Worm (Caenorhabditis elegans) whole organism, L3 larva: Measurements from ENCODE around the gene F01F1.15.
A peak's percentile ranks its signal among the peaks of the same experiment; 100 is the strongest.

ENCODE experiments used
- aly-2 ChIP-seq: fragments of 150-350 bp; optimal IDR thresholded peaks from 2 replicates; lab custom pipeline; 2014; ENCODE audit warnings: missing biosample characterization, missing genetic modification characterization
- ama-1 ChIP-seq: fragments of 150-350 bp; optimal IDR thresholded peaks from 2 replicates; lab custom pipeline; 2018
- ceh-28 ChIP-seq: fragments of 150-350 bp; optimal IDR thresholded peaks from 2 replicates; lab custom pipeline; 2014; ENCODE audit warnings: missing biosample characterization, missing genetic modification reagents, missing genetic modification characterization
- ceh-82 ChIP-seq: fragments of 150-350 bp; optimal IDR thresholded peaks from 2 replicates; lab custom pipeline; 2014; ENCODE audit warnings: missing biosample characterization, missing genetic modification characterization
- ceh-9 ChIP-seq: sonication (generic microtip); optimal IDR thresholded peaks from 2 replicates; lab custom pipeline; 2018; ENCODE audit warnings: missing biosample characterization, missing genetic modification characterization
- daf-12 ChIP-seq: fragments of 150-350 bp; optimal IDR thresholded peaks from 2 replicates; lab custom pipeline; 2014; ENCODE audit warnings: missing biosample characterization, missing genetic modification reagents, missing genetic modification characterization
- egl-5 ChIP-seq: fragments of 150-350 bp; optimal IDR thresholded peaks from 2 replicates; lab custom pipeline; 2017; ENCODE audit warnings: missing biosample characterization, missing genetic modification reagents, missing genetic modification characterization, inconsistent platforms
- elt-2 ChIP-seq: sonication (generic microtip); optimal IDR thresholded peaks from 2 replicates; lab custom pipeline; 2016; ENCODE audit warnings: missing genetic modification reagents, mild to moderate bottlenecking, missing genetic modification characterization, missing compliant biosample characterization
- elt-3 ChIP-seq, 3 experiments: fragments of 150-350 bp in 1 of 3; sonication (generic microtip) in 2 of 3; optimal IDR thresholded peaks; 2 replicates in 2 of 3; 4 replicates in 1 of 3; lab custom pipeline; 2014 to 2017; ENCODE audit warnings: missing biosample characterization in 3 of 3, missing genetic modification characterization in 3 of 3
- eor-1 ChIP-seq, 2 experiments: fragments of 150-350 bp; optimal IDR thresholded peaks; 2 replicates each; lab custom pipeline; 2014 to 2018; ENCODE audit warnings: missing biosample characterization in 2 of 2, missing genetic modification characterization in 2 of 2
- fkh-10 ChIP-seq: sonication (generic microtip); optimal IDR thresholded peaks from 2 replicates; lab custom pipeline; 2017; ENCODE audit warnings: missing biosample characterization, missing genetic modification reagents, missing genetic modification characterization
- fkh-2 ChIP-seq: fragments of 150-350 bp; optimal IDR thresholded peaks from 2 replicates; lab custom pipeline; 2014; ENCODE audit warnings: missing biosample characterization, missing genetic modification reagents, missing genetic modification characterization
- fos-1 ChIP-seq: fragments of 150-350 bp; optimal IDR thresholded peaks from 2 replicates; lab custom pipeline; 2014; ENCODE audit warnings: missing biosample characterization, missing genetic modification characterization
- hmg-11 ChIP-seq: sonication (generic microtip); optimal IDR thresholded peaks from 2 replicates; lab custom pipeline; 2016; ENCODE audit warnings: missing genetic modification characterization, missing compliant biosample characterization
- jun-1 ChIP-seq: fragments of 150-350 bp; optimal IDR thresholded peaks from 2 replicates; lab custom pipeline; 2014; ENCODE audit warnings: missing biosample characterization, missing genetic modification reagents, missing genetic modification characterization
- lin-15B ChIP-seq: fragments of 150-350 bp; optimal IDR thresholded peaks from 2 replicates; lab custom pipeline; 2014; ENCODE audit warnings: missing biosample characterization, missing genetic modification characterization
- lsy-12 ChIP-seq: sonication (generic microtip); optimal IDR thresholded peaks from 2 replicates; lab custom pipeline; 2016; ENCODE audit warnings: mild to moderate bottlenecking, missing genetic modification characterization, missing compliant biosample characterization
- mdl-1 ChIP-seq: fragments of 150-350 bp; optimal IDR thresholded peaks from 2 replicates; lab custom pipeline; 2014; ENCODE audit warnings: missing biosample characterization, missing genetic modification characterization
- mml-1 ChIP-seq: fragments of 150-350 bp; sonication (generic microtip); optimal IDR thresholded peaks from 3 replicates; lab custom pipeline; 2014; ENCODE audit warnings: missing biosample characterization, missing genetic modification characterization
- nfya-1 ChIP-seq: sonication (generic microtip); optimal IDR thresholded peaks from 2 replicates; lab custom pipeline; 2017; ENCODE audit warnings: missing genetic modification characterization, mild to moderate bottlenecking, missing compliant biosample characterization, antibody characterized with exemption, moderate library complexity; ENCODE audit not compliant: insufficient read depth
- nhr-11 ChIP-seq: fragments of 150-350 bp; optimal IDR thresholded peaks from 2 replicates; lab custom pipeline; 2014; ENCODE audit warnings: missing biosample characterization, missing genetic modification characterization
- nhr-12 ChIP-seq: fragments of 150-350 bp; optimal IDR thresholded peaks from 2 replicates; lab custom pipeline; 2014; ENCODE audit warnings: missing biosample characterization, missing genetic modification characterization
- nhr-23 ChIP-seq: fragments of 150-350 bp; optimal IDR thresholded peaks from 2 replicates; lab custom pipeline; 2014; ENCODE audit warnings: missing biosample characterization, missing genetic modification reagents, missing genetic modification characterization
- nhr-25 ChIP-seq: sonication (generic microtip); optimal IDR thresholded peaks from 2 replicates; lab custom pipeline; 2017; ENCODE audit warnings: missing biosample characterization, missing genetic modification characterization
- nhr-28 ChIP-seq: fragments of 150-350 bp; optimal IDR thresholded peaks from 2 replicates; lab custom pipeline; 2014; ENCODE audit warnings: missing biosample characterization, missing genetic modification characterization
- nhr-43 ChIP-seq: sonication (generic microtip); optimal IDR thresholded peaks from 2 replicates; lab custom pipeline; 2016; ENCODE audit warnings: mild to moderate bottlenecking, missing genetic modification characterization, missing compliant biosample characterization; ENCODE audit not compliant: poor library complexity, severe bottlenecking
- nhr-67 ChIP-seq: fragments of 150-350 bp; optimal IDR thresholded peaks from 2 replicates; lab custom pipeline; 2014; ENCODE audit warnings: missing biosample characterization, missing genetic modification characterization
- nhr-76 ChIP-seq: fragments of 150-350 bp; sonication (generic microtip); optimal IDR thresholded peaks from 5 replicates; lab custom pipeline; 2014; ENCODE audit warnings: missing biosample characterization, missing genetic modification characterization
- pha-4 ChIP-seq: fragments of 150-350 bp; optimal IDR thresholded peaks from 2 replicates; lab custom pipeline; 2014; ENCODE audit warnings: missing biosample characterization, missing genetic modification reagents, missing genetic modification characterization
- pqm-1 ChIP-seq: fragments of 150-350 bp; optimal IDR thresholded peaks from 2 replicates; lab custom pipeline; 2017; ENCODE audit warnings: missing biosample characterization, missing genetic modification characterization, inconsistent platforms
- sea-2 ChIP-seq: fragments of 150-350 bp; sonication (generic microtip); optimal IDR thresholded peaks from 4 replicates; lab custom pipeline; 2014; ENCODE audit warnings: missing biosample characterization, missing genetic modification reagents, missing genetic modification characterization
- snpc-4 ChIP-seq: fragments of 150-350 bp; optimal IDR thresholded peaks from 2 replicates; lab custom pipeline; 2014; ENCODE audit warnings: missing biosample characterization, missing genetic modification characterization
- unc-39 ChIP-seq: sonication (generic microtip); optimal IDR thresholded peaks from 4 replicates; lab custom pipeline; 2017; ENCODE audit warnings: missing biosample characterization, missing genetic modification characterization
- unc-62 ChIP-seq: fragments of 150-350 bp; sonication (generic microtip); optimal IDR thresholded peaks from 4 replicates; lab custom pipeline; 2014; ENCODE audit warnings: missing biosample characterization, missing genetic modification reagents, missing genetic modification characterization
- zag-1 ChIP-seq: fragments of 150-350 bp; optimal IDR thresholded peaks from 2 replicates; lab custom pipeline; 2014; ENCODE audit warnings: missing biosample characterization, missing genetic modification characterization
- ztf-11 ChIP-seq: fragments of 150-350 bp; optimal IDR thresholded peaks from 2 replicates; lab custom pipeline; 2014; ENCODE audit warnings: missing biosample characterization, missing genetic modification characterization
- ztf-4 ChIP-seq: fragments of 150-350 bp; optimal IDR thresholded peaks from 2 replicates; lab custom pipeline; 2014; ENCODE audit warnings: missing biosample characterization, missing genetic modification characterization

The F01F1.15 gene

DNA sequence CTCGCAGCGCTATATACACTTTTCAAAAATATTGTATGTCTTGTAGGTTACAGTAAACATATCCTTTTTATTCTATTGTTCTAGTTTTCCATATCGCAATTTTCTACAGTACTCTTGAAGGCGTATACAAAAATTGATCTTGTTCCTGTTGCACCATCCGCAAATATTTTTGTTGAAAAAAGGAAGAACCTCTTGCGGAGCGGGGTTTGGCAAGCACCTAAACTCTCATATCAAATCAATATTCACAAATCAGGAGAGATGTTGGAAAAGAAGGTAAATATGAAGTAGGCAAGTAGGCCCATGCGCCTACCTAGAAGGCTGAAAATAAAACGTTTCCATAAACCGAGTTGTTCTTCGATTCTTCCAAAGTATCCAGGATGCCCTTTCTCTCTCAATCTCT lies 14.7 kb upstream of the F01F1.15 start, which contains the start of gene C28H8.5:
Gene C28H8.5 (plus strand): TSS at position 301 of the 400 bp plus-strand sequence.
- no peak for TF ChIP-seq nhr-23
- no peak for TF ChIP-seq lin-15B (tag; lab: Kevin White, UChicago)
- no peak for TF ChIP-seq nhr-12 (tag; lab: Kevin White, UChicago)

DNA sequence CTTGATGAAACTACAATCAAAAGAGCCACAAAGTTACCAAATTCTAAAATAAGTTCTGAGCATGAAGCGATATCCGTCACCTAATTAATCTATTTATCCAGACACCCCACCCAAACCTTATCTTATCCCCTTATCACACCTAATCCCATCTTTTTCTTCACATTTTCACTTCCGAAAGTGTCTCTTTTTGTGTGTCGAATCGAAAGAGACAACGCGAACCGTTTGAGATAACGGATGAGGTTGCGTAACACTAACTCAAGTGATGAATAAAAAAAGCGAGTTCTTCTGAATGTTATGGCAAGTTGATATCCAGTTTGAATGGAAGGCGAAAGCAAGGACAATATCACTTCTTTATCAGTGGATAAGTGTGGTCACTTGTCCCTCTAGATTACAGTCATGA lies 14.2 kb upstream of the F01F1.15 start:
- TF ChIP-seq nhr-43 (tag; lab: Kevin White, UChicago) (peak; percentile 10), elt-3 (tag; optimal IDR thresholded peaks at IDR 0.05; lab: Kevin White, UChicago) (peak in 1 of 3 experiments; percentile 82), nhr-25 (tag; lab: Kevin White, UChicago) (no peak)

ce11 chrIII:5882823-5883222 lies 13.5 kb upstream of the F01F1.15 start, which contains the start of gene F01F1.14:
TSS of gene F01F1.14 (minus strand) at chrIII:5882923.
- TF ChIP-seq aly-2 (tag; lab: Kevin White, UChicago), result no peak
- TF ChIP-seq pqm-1 (tag; lab: Kevin White, UChicago), result no peak
- no peak for TF ChIP-seq ceh-82
- TF ChIP-seq nfya-1 (tag; lab: Kevin White, UChicago), result no peak
- no peak for TF ChIP-seq hmg-11 (tag; lab: Kevin White, UChicago)
- no peak for TF ChIP-seq jun-1 (tag; lab: Kevin White, UChicago)
- TF ChIP-seq ztf-4, result no peak
- no peak for TF ChIP-seq nhr-25 (tag; lab: Kevin White, UChicago)
- no peak for TF ChIP-seq lsy-12 (tag; lab: Kevin White, UChicago)
- TF ChIP-seq lin-15B (tag; lab: Kevin White, UChicago), result no peak
- no peak for TF ChIP-seq zag-1
- TF ChIP-seq ceh-9 (tag; lab: Kevin White, UChicago), result no peak
- no peak for TF ChIP-seq eor-1 (tag; optimal IDR thresholded peaks at IDR 0.05; lab: Kevin White, UChicago)
- no peak for TF ChIP-seq elt-2
- no peak for TF ChIP-seq unc-62 (GFP tag; lab: Kevin White, UChicago)
- no peak for TF ChIP-seq egl-5
- TF ChIP-seq, all 47 proteins: peak for 0

DNA sequence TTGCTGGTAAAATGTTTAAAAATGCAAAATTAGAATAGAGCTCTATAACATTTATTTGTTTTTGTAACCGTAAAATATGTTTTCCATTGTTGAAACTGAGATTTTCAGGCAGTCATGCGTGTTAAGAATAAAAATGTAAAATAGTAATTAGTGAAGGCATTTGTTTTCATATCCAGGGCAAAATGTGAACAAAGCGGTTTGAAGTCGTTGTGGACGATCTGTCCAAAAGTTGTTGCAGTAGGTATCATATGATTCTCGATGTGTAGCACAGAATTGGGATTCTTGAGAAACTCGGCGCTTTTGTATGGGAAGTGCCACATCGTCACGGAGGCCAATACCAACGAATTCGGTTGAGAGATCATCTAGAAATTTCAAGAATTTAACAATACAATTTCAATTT lies 13.0 kb upstream of the F01F1.15 start:
- TF ChIP-seq elt-2 (no peak), ama-1 (peak; percentile 17)

DNA sequence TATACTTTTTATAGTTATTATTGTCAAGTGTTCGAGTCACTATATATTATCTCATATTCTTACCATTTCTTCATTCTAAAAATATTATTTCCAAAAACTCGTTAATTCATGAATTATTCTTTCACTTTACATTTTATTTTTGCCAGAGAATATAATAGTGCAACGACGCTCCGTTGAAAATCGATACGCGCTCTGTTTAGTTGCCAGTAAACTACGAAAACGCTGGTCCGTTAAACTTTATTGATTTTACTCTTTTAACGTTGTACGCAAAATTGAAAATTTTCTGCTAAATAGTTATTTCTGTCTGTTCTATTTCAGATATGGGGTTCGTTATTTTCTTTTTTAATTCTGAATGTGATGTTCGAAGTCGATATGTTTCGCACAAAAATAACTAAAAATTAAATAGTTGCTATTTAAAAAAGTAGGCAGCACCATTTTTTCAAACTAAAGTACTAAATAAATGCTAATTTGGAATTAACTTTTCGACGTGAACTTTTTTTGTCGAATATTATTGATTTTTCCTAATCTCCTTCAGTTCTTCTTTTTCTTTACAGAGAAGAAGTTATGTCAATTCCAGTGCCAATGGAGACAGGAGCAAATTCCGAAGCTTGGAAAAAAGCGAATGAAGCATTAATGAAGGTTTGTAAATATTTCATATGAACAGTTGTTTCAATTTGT lies 10.1 kb upstream of the F01F1.15 start, which contains the start of gene hpo-10:
Gene hpo-10 (plus strand): TSS at position 199 of the 678 bp plus-strand sequence.
- TF ChIP-seq unc-39 (tag; lab: Kevin White, UChicago) (no peak), lin-15B (tag; lab: Kevin White, UChicago) (peak; percentile 23), eor-1 (tag; optimal IDR thresholded peaks at IDR 0.05; lab: Kevin White, UChicago) (no peak), pha-4 (tag; lab: Kevin White, UChicago) (no peak), ceh-28 (tag; lab: Kevin White, UChicago) (peak; percentile 52), daf-12 (tag; lab: Kevin White, UChicago) (no peak), nhr-43 (tag; lab: Kevin White, UChicago) (no peak), mdl-1 (tag; lab: Kevin White, UChicago) (no peak), unc-62 (GFP tag; lab: Kevin White, UChicago) (no peak), fkh-2 (no peak), ceh-82 (no peak), sea-2 (GFP tag; lab: Kevin White, UChicago) (no peak), lsy-12 (tag; lab: Kevin White, UChicago) (no peak), nhr-11 (no peak), snpc-4 (tag; lab: Kevin White, UChicago) (peak; percentile 19), fkh-10 (no peak), nhr-28 (tag; lab: Kevin White, UChicago) (no peak), nhr-76 (tag; lab: Kevin White, UChicago) (no peak), egl-5 (no peak), mml-1 (tag; lab: Kevin White, UChicago) (no peak), nfya-1 (tag; lab: Kevin White, UChicago) (peak; percentile 51), ama-1 (peak; percentile 63), nhr-23 (peak; percentile 24), fos-1 (no peak), elt-2 (peak; percentile 20), ztf-11 (tag; lab: Kevin White, UChicago) (no peak), nhr-67 (no peak), aly-2 (tag; lab: Kevin White, UChicago) (no peak)
